Worm (Caenorhabditis elegans): Measurements from ENCODE around the gene argn-1.

DNA sequence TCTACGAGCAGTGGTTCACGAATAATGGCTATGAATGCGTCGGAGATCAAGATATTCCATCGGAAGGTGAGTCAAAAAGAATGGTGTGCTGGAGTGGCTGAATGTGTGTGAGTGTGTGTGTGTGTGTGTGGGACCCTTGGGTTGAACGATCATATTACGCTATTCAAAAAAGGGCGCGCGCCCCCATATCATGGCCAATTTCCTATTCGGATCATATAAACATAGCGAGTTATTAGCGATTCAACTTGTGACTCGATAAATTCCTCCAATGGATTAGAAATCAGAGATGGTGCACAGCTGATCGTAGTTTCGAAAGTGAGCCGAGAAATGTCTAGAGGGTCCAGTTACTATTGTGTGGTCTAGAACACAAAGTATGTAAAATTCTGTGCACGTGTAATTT, 18.1 kb downstream of the argn-1 start, which contains the start of gene srv-7:
- TF ChIP-seq nhr-12 (tag; optimal IDR thresholded peaks at IDR 0.05) (no peak), mdl-1 (tag; optimal IDR thresholded peaks at IDR 0.05) (no peak), C34F6.9 (tag; optimal IDR thresholded peaks at IDR 0.05) (no peak), fos-1 (tag; optimal IDR thresholded peaks at IDR 0.05) (no peak), sma-3 (GFP tag; optimal IDR thresholded peaks at IDR 0.05) (no peak), unc-39 (tag; optimal IDR thresholded peaks at IDR 0.05) (no peak)
